Worm (Caenorhabditis elegans) whole organism, young adult: Measurements from ENCODE around the gene spp-9.

Experiments used
- attf-3 ChIP-seq: fragments of 200-800 bp; sonication (Bioruptor generic); conservative IDR thresholded peaks from 2 replicates; pipeline ENCODE4 v1.3.6; 2022; ENCODE audit warnings: missing genetic modification reagents, missing genetic modification characterization, missing compliant biosample characterization
- attf-6 ChIP-seq: fragments of 200-800 bp; sonication (Bioruptor generic); IDR thresholded peaks from 2 replicates; pipeline ENCODE4 v1.3.6; 2022; ENCODE audit warnings: missing genetic modification reagents, missing genetic modification characterization, missing compliant biosample characterization
- him-1 ChIP-seq: sonication (generic microtip); optimal IDR thresholded peaks from 2 replicates; lab custom pipeline; 2016; ENCODE audit warnings: missing genotype, missing genetic modification reagents, missing genetic modification characterization, missing compliant biosample characterization
- madf-6 ChIP-seq: fragments of 200-800 bp; sonication (Bioruptor generic); IDR thresholded peaks from 2 replicates; pipeline ENCODE4 v1.3.6; 2022; ENCODE audit warnings: missing genetic modification reagents, missing genetic modification characterization, missing compliant biosample characterization
- unc-62 ChIP-seq: fragments of 150-350 bp; optimal IDR thresholded peaks from 2 replicates; lab custom pipeline; 2014; ENCODE audit warnings: missing biosample characterization, missing genetic modification reagents, missing genetic modification characterization

ce11 chrX:11501967-11502366 is 14.4 kb downstream of the spp-9 start, which contains the start of gene F29G6.1:
- TF ChIP-seq attf-6 (GFP tag; lab: Robert Waterston, UW) (no peak), madf-6 (GFP tag; lab: Robert Waterston, UW) (no peak), him-1 (no peak), unc-62 (GFP tag; lab: Kevin White, UChicago) (no peak), attf-3 (GFP tag; lab: Robert Waterston, UW) (no peak)
